Worm (Caenorhabditis elegans) whole organism, L4 larva: Measurements from ENCODE around the gene adal-1.
"Not testable (repeated sequence)": the region's sequence is repeated elsewhere in the genome, so short reads cannot be mapped to it uniquely, and the experiment has no call there.

Source experiments
- F37D6.2 ChIP-seq: sonication (generic microtip); optimal IDR thresholded peaks from 2 replicates; lab custom pipeline; 2016; ENCODE audit warnings: mild to moderate bottlenecking, missing genetic modification characterization, missing compliant biosample characterization
- T20F7.1 ChIP-seq: fragments of 200-800 bp; sonication (Bioruptor generic); optimal IDR thresholded peaks from 2 replicates; lab custom pipeline; 2018; ENCODE audit warnings: mild to moderate bottlenecking, missing genetic modification characterization, missing compliant biosample characterization
- Y75B8A.6 ChIP-seq: fragments of 200-800 bp; sonication (Bioruptor generic); IDR thresholded peaks from 2 replicates; pipeline ENCODE4 v1.3.6; 2022; ENCODE audit warnings: missing genetic modification reagents, missing genetic modification characterization, missing compliant biosample characterization
- aha-1 ChIP-seq: fragments of 150-350 bp; peaks from one replicate; lab custom pipeline; 2014; ENCODE audit warnings: missing biosample characterization, missing genetic modification characterization
- aly-2 ChIP-seq: sonication (generic microtip); optimal IDR thresholded peaks from 2 replicates; lab custom pipeline; 2018; ENCODE audit warnings: missing biosample characterization, missing genetic modification characterization
- arid-1 ChIP-seq: fragments of 200-800 bp; sonication (Bioruptor generic); conservative IDR thresholded peaks from 2 replicates; pipeline ENCODE4 v1.3.6; 2022; ENCODE audit warnings: missing genetic modification reagents, missing genetic modification characterization, missing compliant biosample characterization
- ceh-20 ChIP-seq: fragments of 200-800 bp; sonication (Bioruptor generic); IDR thresholded peaks from 2 replicates; pipeline ENCODE4 v1.3.6; 2022; ENCODE audit warnings: missing genetic modification reagents, missing genetic modification characterization, missing compliant biosample characterization
- ceh-44 ChIP-seq: fragments of 200-800 bp; sonication (Bioruptor generic); IDR thresholded peaks from 2 replicates; pipeline ENCODE4 v1.3.6; 2022; ENCODE audit warnings: missing genetic modification reagents, missing genetic modification characterization, missing compliant biosample characterization
- ceh-82 ChIP-seq: sonication (generic microtip); optimal IDR thresholded peaks from 2 replicates; lab custom pipeline; 2017; ENCODE audit warnings: missing biosample characterization, missing genetic modification characterization
- cey-2 ChIP-seq: sonication (generic microtip); optimal IDR thresholded peaks from 3 replicates; lab custom pipeline; 2017; ENCODE audit warnings: missing genetic modification characterization, mild to moderate bottlenecking, missing compliant biosample characterization, antibody characterized with exemption, borderline replicate concordance; ENCODE audit not compliant: insufficient read depth
- ctbp-1 ChIP-seq: fragments of 200-800 bp; sonication (Bioruptor generic); IDR thresholded peaks from 2 replicates; pipeline ENCODE4 v1.3.6; 2022; ENCODE audit warnings: missing genetic modification reagents, missing genetic modification characterization, missing compliant biosample characterization
- daf-12 ChIP-seq: fragments of 150-350 bp; optimal IDR thresholded peaks from 2 replicates; lab custom pipeline; 2014; ENCODE audit warnings: missing biosample characterization, missing genetic modification reagents, missing genetic modification characterization
- daf-16 ChIP-seq, 3 experiments: sonication (generic microtip); optimal IDR thresholded peaks; 2 replicates each; lab custom pipeline; 2016 to 2017; ENCODE audit warnings: missing genetic modification characterization in 3 of 3, missing genetic modification reagents in 3 of 3, mild to moderate bottlenecking in 2 of 3, missing compliant biosample characterization in 2 of 3, missing biosample characterization in 1 of 3, moderate library complexity in 1 of 3
- daf-19 ChIP-seq: fragments of 200-800 bp; sonication (Bioruptor generic); conservative IDR thresholded peaks from 2 replicates; pipeline ENCODE4 v1.3.6; 2022; ENCODE audit warnings: missing genetic modification characterization, missing compliant biosample characterization
- daf-8 ChIP-seq: fragments of 200-800 bp; sonication (Bioruptor generic); IDR thresholded peaks from 2 replicates; pipeline ENCODE4 v1.3.6; 2022; ENCODE audit warnings: missing genetic modification characterization, missing compliant biosample characterization
- dmd-8 ChIP-seq: fragments of 200-800 bp; sonication (Bioruptor generic); IDR thresholded peaks from 2 replicates; pipeline ENCODE4 v1.3.6; 2022; ENCODE audit warnings: missing genetic modification characterization, missing compliant biosample characterization
- dmd-9 ChIP-seq: fragments of 200-800 bp; sonication (Bioruptor generic); IDR thresholded peaks from 2 replicates; pipeline ENCODE4 v1.3.6; 2022; ENCODE audit warnings: missing genetic modification reagents, missing genetic modification characterization, missing compliant biosample characterization
- egl-27 ChIP-seq: sonication (generic microtip); optimal IDR thresholded peaks from 3 replicates; lab custom pipeline; 2017; ENCODE audit warnings: missing biosample characterization, missing genetic modification reagents, missing genetic modification characterization
- gei-8 ChIP-seq: fragments of 200-800 bp; sonication (Bioruptor generic); optimal IDR thresholded peaks from 2 replicates; lab custom pipeline; 2018; ENCODE audit warnings: mild to moderate bottlenecking, missing genetic modification characterization, missing compliant biosample characterization
- hif-1 ChIP-seq, 2 experiments: sonication (generic microtip); optimal IDR thresholded peaks; 2 replicates each; lab custom pipeline; 2016 to 2017; ENCODE audit warnings: missing compliant biosample characterization in 2 of 2, missing genetic modification characterization in 2 of 2, missing genetic modification reagents in 2 of 2, missing genotype in 2 of 2, mild to moderate bottlenecking in 1 of 2
- hmg-1.1 ChIP-seq: fragments of 200-800 bp; sonication (Bioruptor generic); IDR thresholded peaks from 2 replicates; pipeline ENCODE4 v1.3.6; 2022; ENCODE audit warnings: missing genetic modification reagents, missing genetic modification characterization, missing compliant biosample characterization
- lin-1 ChIP-seq: fragments of 200-800 bp; sonication (Bioruptor generic); IDR thresholded peaks from 2 replicates; pipeline ENCODE4 v1.3.6; 2022; ENCODE audit warnings: missing genetic modification reagents, missing genetic modification characterization, missing compliant biosample characterization
- lin-13 ChIP-seq: fragments of 150-350 bp; optimal IDR thresholded peaks from 2 replicates; lab custom pipeline; 2014; ENCODE audit warnings: missing biosample characterization, missing genetic modification reagents, missing genetic modification characterization
- lin-15B ChIP-seq: fragments of 150-350 bp; sonication (generic microtip); optimal IDR thresholded peaks from 3 replicates; lab custom pipeline; 2014; ENCODE audit warnings: missing biosample characterization, missing genetic modification characterization
- lsy-2 ChIP-seq, 2 experiments: fragments of 150-350 bp in 1 of 2; sonication (generic microtip) in 1 of 2; optimal IDR thresholded peaks; 2 replicates each; lab custom pipeline; 2014 to 2017; ENCODE audit warnings: missing biosample characterization in 2 of 2, missing genetic modification characterization in 2 of 2
- mdt-29 ChIP-seq: fragments of 200-800 bp; sonication (Bioruptor generic); IDR thresholded peaks from 2 replicates; pipeline ENCODE4 v1.3.6; 2022; ENCODE audit warnings: missing genetic modification reagents, missing genetic modification characterization, missing compliant biosample characterization
- mxl-3 ChIP-seq: fragments of 200-800 bp; sonication (Bioruptor generic); optimal IDR thresholded peaks from 2 replicates; lab custom pipeline; 2018; ENCODE audit warnings: mild to moderate bottlenecking, missing genetic modification characterization, missing compliant biosample characterization
- nhr-10 ChIP-seq: fragments of 150-350 bp; optimal IDR thresholded peaks from 2 replicates; lab custom pipeline; 2014; ENCODE audit warnings: missing biosample characterization, missing genetic modification characterization
- nhr-102 ChIP-seq: sonication (generic microtip); optimal IDR thresholded peaks from 2 replicates; lab custom pipeline; 2016; ENCODE audit warnings: mild to moderate bottlenecking, missing genetic modification characterization, moderate library complexity, missing compliant biosample characterization
- nhr-28 ChIP-seq: fragments of 150-350 bp; optimal IDR thresholded peaks from 2 replicates; lab custom pipeline; 2014; ENCODE audit warnings: missing biosample characterization, missing genetic modification characterization
- nhr-42 ChIP-seq: fragments of 200-800 bp; sonication (Bioruptor generic); IDR thresholded peaks from 2 replicates; pipeline ENCODE4 v1.3.6; 2022; ENCODE audit warnings: missing genetic modification characterization, missing compliant biosample characterization
- saeg-2 ChIP-seq: fragments of 200-800 bp; sonication (Bioruptor generic); IDR thresholded peaks from 2 replicates; pipeline ENCODE4 v1.3.6; 2022; ENCODE audit warnings: missing genetic modification reagents, missing genetic modification characterization, missing compliant biosample characterization
- skn-1 ChIP-seq: fragments of 150-350 bp; optimal IDR thresholded peaks from 2 replicates; lab custom pipeline; 2014; ENCODE audit warnings: missing biosample characterization, missing genetic modification characterization
- snpc-1.2 ChIP-seq: fragments of 200-800 bp; sonication (Bioruptor generic); IDR thresholded peaks from 2 replicates; pipeline ENCODE4 v1.3.6; 2022; ENCODE audit warnings: missing genetic modification reagents, missing genetic modification characterization, missing compliant biosample characterization
- snpc-4 ChIP-seq: fragments of 150-350 bp; optimal IDR thresholded peaks from 2 replicates; lab custom pipeline; 2014; ENCODE audit warnings: missing biosample characterization, missing genetic modification characterization
- tag-97 ChIP-seq: fragments of 200-800 bp; sonication (Bioruptor generic); IDR thresholded peaks from 2 replicates; pipeline ENCODE4 v1.3.6; 2022; ENCODE audit warnings: missing genetic modification characterization, missing compliant biosample characterization
- unc-130 ChIP-seq: sonication (generic microtip); optimal IDR thresholded peaks from 2 replicates; lab custom pipeline; 2016; ENCODE audit warnings: missing genetic modification reagents, missing genetic modification characterization, missing compliant biosample characterization
- unc-39 ChIP-seq: sonication (generic microtip); optimal IDR thresholded peaks from 2 replicates; lab custom pipeline; 2017; ENCODE audit warnings: missing biosample characterization, missing genetic modification characterization
- unc-62 ChIP-seq, 3 experiments: fragments of 150-350 bp in 1 of 3; sonication (generic microtip); optimal IDR thresholded peaks in 2 of 3; peaks in 1 of 3; 1 replicate in 1 of 3; 2 replicates in 2 of 3; lab custom pipeline; 2014 to 2017; ENCODE audit warnings: missing biosample characterization in 3 of 3, missing genetic modification characterization in 3 of 3, missing genetic modification reagents in 3 of 3, missing genotype in 1 of 3
- vab-7 ChIP-seq: fragments of 200-800 bp; sonication (Bioruptor generic); IDR thresholded peaks from 2 replicates; pipeline ENCODE4 v1.3.6; 2022; ENCODE audit warnings: missing genetic modification reagents, missing genetic modification characterization, missing compliant biosample characterization
- zip-2 ChIP-seq: fragments of 150-350 bp; optimal IDR thresholded peaks from 2 replicates; lab custom pipeline; 2014; ENCODE audit warnings: missing biosample characterization, missing genetic modification characterization

The adal-1 gene

DNA sequence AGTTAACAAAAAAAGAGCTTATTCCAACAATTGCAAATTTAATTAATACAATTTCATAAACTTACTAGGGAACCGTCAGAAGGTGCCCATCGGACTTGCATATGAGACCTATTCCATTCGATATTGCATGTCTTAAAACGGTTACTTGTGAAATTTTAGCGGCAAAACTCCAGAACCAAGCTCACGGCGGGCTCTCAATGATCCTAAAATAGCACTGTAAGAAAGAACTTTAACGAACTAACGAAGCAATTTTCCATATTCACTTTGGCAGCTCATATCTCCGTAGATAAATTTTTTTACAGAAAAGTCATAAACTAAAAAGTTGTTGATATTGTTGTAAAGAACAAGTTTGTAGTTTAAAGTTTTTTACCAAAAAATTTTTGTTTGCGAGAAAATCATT lies 14.2 kb upstream of the adal-1 start, which contains the start of gene B0252.3:
B0252.3 (minus strand) TSS at position 101 of the 400 bp plus-strand sequence.
- peak in 1 of 2 experiments; percentile 75 for TF ChIP-seq unc-62 (GFP tag; optimal IDR thresholded peaks at IDR 0.05 in 1 of 2; lab: Kevin White, UChicago)
- TF ChIP-seq unc-62 (tag; optimal IDR thresholded peaks at IDR 0.05; lab: Kevin White, UChicago), result not testable (repeated sequence)
- TF ChIP-seq, all 104 proteins: peak for 1; not testable (repeated sequence) for 103

DNA sequence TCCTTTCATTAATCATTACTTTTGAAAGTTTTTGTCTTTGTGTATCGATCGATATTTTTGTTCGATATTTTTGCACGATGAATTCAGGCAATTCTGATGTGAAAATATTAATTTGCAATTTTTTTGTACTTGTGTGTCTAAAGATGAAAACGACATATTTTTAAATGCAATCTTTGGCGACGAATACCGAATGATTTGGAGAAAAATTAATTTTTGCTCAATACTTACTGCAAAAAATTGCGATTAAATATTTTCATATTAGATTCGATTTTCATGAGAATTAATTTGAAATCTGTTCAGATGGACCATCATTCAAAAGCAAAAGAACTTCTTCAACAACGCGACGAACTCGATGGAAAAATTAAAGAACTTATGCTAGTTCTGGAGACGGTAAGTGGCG lies 8.4 kb upstream of the adal-1 start, which contains the start of gene psmd-9:
psmd-9 (plus strand) TSS at position 301 of the 400 bp plus-strand sequence.
- TF ChIP-seq ceh-82 (tag; lab: Kevin White, UChicago) (no peak), skn-1 (no peak), dmd-9 (GFP tag; lab: Robert Waterston, UW) (no peak), saeg-2 (GFP tag; lab: Robert Waterston, UW) (no peak), lsy-2 (tag; optimal IDR thresholded peaks at IDR 0.05; lab: Kevin White, UChicago) (no peak), nhr-42 (GFP tag; lab: Robert Waterston, UW) (no peak), zip-2 (tag; lab: Kevin White, UChicago) (no peak), unc-130 (GFP tag; lab: Kevin White, UChicago) (no peak), T20F7.1 (GFP tag; lab: Kevin White, UChicago) (no peak), gei-8 (GFP tag; lab: Kevin White, UChicago) (no peak), hif-1 (tag; optimal IDR thresholded peaks at IDR 0.05; lab: Kevin White, UChicago) (no peak), aly-2 (tag; lab: Kevin White, UChicago) (no peak), ctbp-1 (GFP tag; lab: Robert Waterston, UW) (no peak), dmd-8 (GFP tag; lab: Robert Waterston, UW) (no peak)

DNA sequence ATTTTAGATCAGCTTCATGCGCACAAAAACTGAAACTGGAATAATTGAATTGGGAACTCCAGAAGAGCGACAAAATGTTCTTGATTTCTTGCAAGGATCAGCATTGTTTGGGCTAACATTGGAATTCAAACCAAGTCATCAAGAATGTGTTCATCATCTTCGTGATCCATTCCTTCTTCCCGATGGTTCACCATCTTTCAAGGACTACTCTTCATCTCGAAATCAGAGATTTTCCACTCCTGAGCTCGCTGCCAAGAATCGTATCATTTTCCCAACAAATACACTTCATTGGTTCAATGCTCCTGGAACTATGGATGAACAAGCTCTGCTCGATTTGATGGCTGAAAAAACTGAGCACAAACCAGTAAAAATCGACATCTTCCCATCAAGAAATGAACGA lies 7.3 kb upstream of the adal-1 start:
- TF ChIP-seq unc-62 (GFP tag; optimal IDR thresholded peaks at IDR 0.05 in 1 of 2; lab: Kevin White, UChicago), result peak in 1 of 2 experiments; percentile 84
- no peak for TF ChIP-seq unc-62 (tag; optimal IDR thresholded peaks at IDR 0.05; lab: Kevin White, UChicago)
- no peak for TF ChIP-seq lin-1 (GFP tag; lab: Robert Waterston, UW)
- no peak for TF ChIP-seq skn-1
- no peak for TF ChIP-seq snpc-4 (tag; lab: Kevin White, UChicago)
- peak; percentile 82 for TF ChIP-seq aha-1 (tag; lab: Kevin White, UChicago)
- no peak for TF ChIP-seq zip-2 (tag; lab: Kevin White, UChicago)
- TF ChIP-seq dmd-8 (GFP tag; lab: Robert Waterston, UW), result no peak
- TF ChIP-seq hmg-1.1, result no peak
- no peak for TF ChIP-seq mdt-29 (GFP tag; lab: Robert Waterston, UW)
- no peak for TF ChIP-seq egl-27
- no peak for TF ChIP-seq Y75B8A.6 (GFP tag; lab: Robert Waterston, UW)

DNA sequence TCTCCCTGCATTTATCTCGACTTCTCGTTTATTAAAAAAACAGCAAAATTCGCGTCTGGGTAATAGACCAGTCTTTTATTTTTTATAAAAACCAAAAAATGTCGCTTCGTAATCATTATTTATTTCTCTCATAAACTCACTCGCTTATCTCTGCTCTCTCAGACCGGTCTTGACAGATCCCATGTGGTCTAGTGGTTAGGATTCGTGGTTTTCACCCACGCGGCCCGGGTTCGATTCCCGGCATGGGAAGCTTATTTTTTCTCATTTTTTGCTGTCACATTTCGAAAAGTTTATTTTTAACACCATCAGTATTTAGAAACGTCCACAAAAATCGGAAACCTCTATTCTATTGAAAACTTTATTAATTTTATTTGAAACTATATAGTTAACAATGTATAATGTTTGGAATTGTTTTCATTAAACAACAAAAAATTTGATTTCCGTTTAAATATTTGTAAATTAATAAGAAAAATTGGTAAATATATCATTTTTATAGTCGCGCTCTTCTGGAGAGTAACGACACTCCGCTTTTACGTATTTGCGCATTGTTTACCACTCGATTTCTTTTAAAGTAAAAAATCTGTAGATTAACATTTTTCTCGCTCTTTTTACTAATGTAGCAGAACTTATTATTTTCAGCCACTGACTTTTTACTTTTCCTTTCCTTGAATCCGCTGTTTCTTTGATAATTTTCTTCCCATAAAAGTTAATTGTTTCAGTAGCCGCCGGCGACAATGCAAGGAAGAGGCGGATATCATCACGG lies 4.8 kb upstream of the adal-1 start, which contains the start of gene hrpl-1:
hrpl-1 (plus strand) TSS at position 713 of the 763 bp plus-strand sequence.
- TF ChIP-seq nhr-10 (tag; lab: Kevin White, UChicago) (no peak), F37D6.2 (no peak), arid-1 (0 out of 2 replicates have a peak, but pooled peaks have one; percentile 26), nhr-42 (GFP tag; lab: Robert Waterston, UW) (no peak), nhr-28 (peak; percentile 0), ceh-44 (GFP tag; lab: Robert Waterston, UW) (no peak), unc-130 (GFP tag; lab: Kevin White, UChicago) (no peak), cey-2 (no peak), lin-1 (GFP tag; lab: Robert Waterston, UW) (0 out of 2 replicates have a peak, but pooled peaks have one; percentile 22), daf-8 (GFP tag; lab: Robert Waterston, UW) (no peak), unc-39 (tag; lab: Kevin White, UChicago) (no peak), tag-97 (GFP tag; lab: Robert Waterston, UW) (no peak), daf-19 (GFP tag; lab: Robert Waterston, UW) (no peak), aha-1 (tag; lab: Kevin White, UChicago) (peak; percentile 41), ceh-20 (GFP tag; lab: Robert Waterston, UW) (peak; percentile 11; the same call in 1 of the 2 replicates), lin-15B (no peak), mxl-3 (GFP tag; lab: Kevin White, UChicago) (no peak), T20F7.1 (GFP tag; lab: Kevin White, UChicago) (peak; percentile 85), snpc-1.2 (no peak), nhr-102 (no peak), daf-12 (tag; lab: Kevin White, UChicago) (no peak), skn-1 (no peak), vab-7 (GFP tag; lab: Robert Waterston, UW) (peak; percentile 36; the same call in 1 of the 2 replicates), daf-16 (GFP tag; optimal IDR thresholded peaks at IDR 0.05; lab: Kevin White, UChicago) (peak in 1 of 2 experiments; percentile 59), daf-16 (tag; optimal IDR thresholded peaks at IDR 0.05; lab: Kevin White, UChicago) (peak; percentile 59), dmd-8 (GFP tag; lab: Robert Waterston, UW) (0 out of 2 replicates have a peak, but pooled peaks have one; percentile 42), lin-13 (GFP tag; lab: Kevin White, UChicago) (no peak)
